Worm (Caenorhabditis elegans) whole organism, L4 larva: ENCODE results near the gene B0464.9.

Experiments used
- F26F4.8 ChIP-seq: fragments of 200-800 bp; sonication (Bioruptor generic); conservative IDR thresholded peaks from 2 replicates; pipeline ENCODE4 v1.3.6; 2022; ENCODE audit warnings: missing genetic modification characterization, missing compliant biosample characterization
- T20F7.1 ChIP-seq: fragments of 200-800 bp; sonication (Bioruptor generic); optimal IDR thresholded peaks from 2 replicates; lab custom pipeline; 2018; ENCODE audit warnings: mild to moderate bottlenecking, missing genetic modification characterization, missing compliant biosample characterization
- T26A8.4 ChIP-seq: fragments of 200-800 bp; sonication (Bioruptor generic); IDR thresholded peaks from 2 replicates; pipeline ENCODE4 v1.3.6; 2022; ENCODE audit warnings: missing genetic modification characterization, missing compliant biosample characterization
- ZK546.5 ChIP-seq, 2 experiments: sonication (generic microtip); optimal IDR thresholded peaks; 2 replicates each; lab custom pipeline; 2017; ENCODE audit warnings: missing biosample characterization in 2 of 2, missing genetic modification characterization in 2 of 2
- aha-1 ChIP-seq: fragments of 150-350 bp; peaks from one replicate; lab custom pipeline; 2014; ENCODE audit warnings: missing biosample characterization, missing genetic modification characterization
- arid-1 ChIP-seq: fragments of 200-800 bp; sonication (Bioruptor generic); conservative IDR thresholded peaks from 2 replicates; pipeline ENCODE4 v1.3.6; 2022; ENCODE audit warnings: missing genetic modification reagents, missing genetic modification characterization, missing compliant biosample characterization
- ceh-82 ChIP-seq: sonication (generic microtip); optimal IDR thresholded peaks from 2 replicates; lab custom pipeline; 2017; ENCODE audit warnings: missing biosample characterization, missing genetic modification characterization
- cey-2 ChIP-seq: sonication (generic microtip); optimal IDR thresholded peaks from 3 replicates; lab custom pipeline; 2017; ENCODE audit warnings: missing genetic modification characterization, mild to moderate bottlenecking, missing compliant biosample characterization, antibody characterized with exemption, borderline replicate concordance; ENCODE audit not compliant: insufficient read depth
- daf-8 ChIP-seq: fragments of 200-800 bp; sonication (Bioruptor generic); IDR thresholded peaks from 2 replicates; pipeline ENCODE4 v1.3.6; 2022; ENCODE audit warnings: missing genetic modification characterization, missing compliant biosample characterization
- duxl-1 ChIP-seq: sonication (generic microtip); optimal IDR thresholded peaks from 2 replicates; lab custom pipeline; 2016; ENCODE audit warnings: mild to moderate bottlenecking, missing genetic modification characterization, moderate library complexity, missing compliant biosample characterization; ENCODE audit not compliant: poor library complexity
- dve-1 ChIP-seq: sonication (generic microtip); optimal IDR thresholded peaks from 2 replicates; lab custom pipeline; 2017; ENCODE audit warnings: antibody characterized with exemption, mild to moderate bottlenecking, missing genetic modification characterization, missing compliant biosample characterization; ENCODE audit not compliant: insufficient read depth
- fkh-10 ChIP-seq: fragments of 150-350 bp; optimal IDR thresholded peaks from 2 replicates; lab custom pipeline; 2014; ENCODE audit warnings: missing biosample characterization, missing genetic modification reagents, missing genetic modification characterization
- fos-1 ChIP-seq: fragments of 150-350 bp; optimal IDR thresholded peaks from 2 replicates; lab custom pipeline; 2014; ENCODE audit warnings: missing biosample characterization, missing genetic modification characterization
- hif-1 ChIP-seq, 2 experiments: sonication (generic microtip); optimal IDR thresholded peaks; 2 replicates each; lab custom pipeline; 2016 to 2017; ENCODE audit warnings: missing compliant biosample characterization in 2 of 2, missing genetic modification characterization in 2 of 2, missing genetic modification reagents in 2 of 2, missing genotype in 2 of 2, mild to moderate bottlenecking in 1 of 2
- hlh-11 ChIP-seq: fragments of 200-800 bp; sonication (Bioruptor generic); optimal IDR thresholded peaks from 2 replicates; lab custom pipeline; 2018; ENCODE audit warnings: mild to moderate bottlenecking, missing genetic modification characterization, missing compliant biosample characterization
- hlh-30 ChIP-seq: sonication (generic microtip); optimal IDR thresholded peaks from 2 replicates; lab custom pipeline; 2017; ENCODE audit warnings: antibody characterized with exemption, mild to moderate bottlenecking, missing genetic modification characterization, missing compliant biosample characterization; ENCODE audit not compliant: insufficient read depth
- lin-1 ChIP-seq: fragments of 200-800 bp; sonication (Bioruptor generic); IDR thresholded peaks from 2 replicates; pipeline ENCODE4 v1.3.6; 2022; ENCODE audit warnings: missing genetic modification reagents, missing genetic modification characterization, missing compliant biosample characterization
- lin-29 ChIP-seq: fragments of 200-800 bp; sonication (Bioruptor generic); IDR thresholded peaks from 2 replicates; pipeline ENCODE4 v1.3.6; 2022; ENCODE audit warnings: missing genetic modification reagents, missing genetic modification characterization, missing compliant biosample characterization
- lir-3 ChIP-seq: sonication (generic microtip); optimal IDR thresholded peaks from 2 replicates; lab custom pipeline; 2016; ENCODE audit warnings: mild to moderate bottlenecking, missing genetic modification characterization, missing compliant biosample characterization
- lsy-2 ChIP-seq, 2 experiments: fragments of 150-350 bp in 1 of 2; sonication (generic microtip) in 1 of 2; optimal IDR thresholded peaks; 2 replicates each; lab custom pipeline; 2014 to 2017; ENCODE audit warnings: missing biosample characterization in 2 of 2, missing genetic modification characterization in 2 of 2
- madf-9 ChIP-seq: fragments of 200-800 bp; sonication (Bioruptor generic); conservative IDR thresholded peaks from 2 replicates; pipeline ENCODE4 v1.3.6; 2022; ENCODE audit warnings: missing genetic modification reagents, missing genetic modification characterization, missing compliant biosample characterization
- mep-1 ChIP-seq: fragments of 150-350 bp; sonication (generic microtip); optimal IDR thresholded peaks from 3 replicates; lab custom pipeline; 2014; ENCODE audit warnings: missing biosample characterization, missing genetic modification characterization
- mes-2 ChIP-seq: sonication (generic microtip); optimal IDR thresholded peaks from 2 replicates; lab custom pipeline; 2016; ENCODE audit warnings: missing genotype, mild to moderate bottlenecking, missing genetic modification characterization, missing compliant biosample characterization; ENCODE audit not compliant: poor library complexity, severe bottlenecking
- mxl-3 ChIP-seq: fragments of 200-800 bp; sonication (Bioruptor generic); optimal IDR thresholded peaks from 2 replicates; lab custom pipeline; 2018; ENCODE audit warnings: mild to moderate bottlenecking, missing genetic modification characterization, missing compliant biosample characterization
- nhr-48 ChIP-seq: sonication (generic microtip); optimal IDR thresholded peaks from 2 replicates; lab custom pipeline; 2016; ENCODE audit warnings: mild to moderate bottlenecking, missing genetic modification characterization, missing compliant biosample characterization
- nhr-6 ChIP-seq: fragments of 150-350 bp; optimal IDR thresholded peaks from 2 replicates; lab custom pipeline; 2014; ENCODE audit warnings: missing biosample characterization, missing genetic modification characterization
- pqm-1 ChIP-seq: sonication (generic microtip); optimal IDR thresholded peaks from 2 replicates; lab custom pipeline; 2017; ENCODE audit warnings: missing biosample characterization, missing genetic modification characterization
- skn-1 ChIP-seq: fragments of 150-350 bp; optimal IDR thresholded peaks from 2 replicates; lab custom pipeline; 2014; ENCODE audit warnings: missing biosample characterization, missing genetic modification characterization
- snpc-1.2 ChIP-seq: fragments of 200-800 bp; sonication (Bioruptor generic); IDR thresholded peaks from 2 replicates; pipeline ENCODE4 v1.3.6; 2022; ENCODE audit warnings: missing genetic modification reagents, missing genetic modification characterization, missing compliant biosample characterization
- snpc-4 ChIP-seq: fragments of 150-350 bp; optimal IDR thresholded peaks from 2 replicates; lab custom pipeline; 2014; ENCODE audit warnings: missing biosample characterization, missing genetic modification characterization
- unc-39 ChIP-seq: sonication (generic microtip); optimal IDR thresholded peaks from 2 replicates; lab custom pipeline; 2017; ENCODE audit warnings: missing biosample characterization, missing genetic modification characterization
- unc-62 ChIP-seq, 3 experiments: fragments of 150-350 bp in 1 of 3; sonication (generic microtip); optimal IDR thresholded peaks in 2 of 3; peaks in 1 of 3; 1 replicate in 1 of 3; 2 replicates in 2 of 3; lab custom pipeline; 2014 to 2017; ENCODE audit warnings: missing biosample characterization in 3 of 3, missing genetic modification characterization in 3 of 3, missing genetic modification reagents in 3 of 3, missing genotype in 1 of 3
- zfp-2 ChIP-seq: sonication (generic microtip); optimal IDR thresholded peaks from 2 replicates; lab custom pipeline; 2016; ENCODE audit warnings: mild to moderate bottlenecking, missing genetic modification characterization, missing compliant biosample characterization
- zfp-3 ChIP-seq: fragments of 200-800 bp; sonication (Bioruptor generic); conservative IDR thresholded peaks from 2 replicates; pipeline ENCODE4 v1.3.6; 2022; ENCODE audit warnings: missing genetic modification reagents, missing genetic modification characterization, missing compliant biosample characterization
- ztf-7 ChIP-seq: fragments of 150-350 bp; optimal IDR thresholded peaks from 2 replicates; lab custom pipeline; 2014; ENCODE audit warnings: missing biosample characterization, missing genetic modification characterization

B0464.9 gene

DNA sequence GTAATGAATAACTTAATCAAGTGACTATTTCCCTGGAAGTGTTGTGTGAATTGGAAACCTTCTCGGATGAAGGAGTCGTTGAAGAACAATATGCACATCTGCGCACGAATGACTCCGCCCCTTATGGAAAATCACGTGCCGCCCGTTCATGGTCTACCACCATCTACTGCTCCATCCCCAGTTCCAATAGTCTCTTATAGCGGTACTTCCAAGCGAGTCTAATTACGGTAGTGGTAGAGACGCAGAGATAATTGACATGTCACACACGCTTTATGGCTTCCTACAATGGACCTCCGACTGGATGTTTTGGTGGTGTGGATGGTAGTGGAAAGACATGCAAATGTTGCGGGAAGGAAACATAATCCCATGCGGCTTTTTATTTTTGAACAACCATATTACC lies 14.6 kb upstream of the B0464.9 start:
- TF ChIP-seq hif-1 (tag; optimal IDR thresholded peaks at IDR 0.05; lab: Kevin White, UChicago) (no peak), zfp-2 (no peak), ZK546.5 (tag; optimal IDR thresholded peaks at IDR 0.05; lab: Kevin White, UChicago) (no peak), fkh-10 (GFP tag; lab: Kevin White, UChicago) (no peak), duxl-1 (tag; lab: Kevin White, UChicago) (no peak), unc-62 (GFP tag; optimal IDR thresholded peaks at IDR 0.05 in 1 of 2; lab: Kevin White, UChicago) (peak in 1 of 2 experiments; percentile 84), unc-62 (tag; optimal IDR thresholded peaks at IDR 0.05; lab: Kevin White, UChicago) (no peak), aha-1 (tag; lab: Kevin White, UChicago) (no peak), lsy-2 (tag; optimal IDR thresholded peaks at IDR 0.05; lab: Kevin White, UChicago) (peak in 1 of 2 experiments; percentile 37), mxl-3 (GFP tag; lab: Kevin White, UChicago) (peak; percentile 12), T26A8.4 (GFP tag; lab: Robert Waterston, UW) (0 out of 2 replicates have a peak, but pooled peaks have one; percentile 27), lir-3 (no peak), T20F7.1 (no peak), unc-39 (tag; lab: Kevin White, UChicago) (no peak), mes-2 (peak; percentile 17), daf-8 (GFP tag; lab: Robert Waterston, UW) (no peak), hlh-11 (tag; lab: Kevin White, UChicago) (peak; percentile 1), arid-1 (no peak), skn-1 (tag; lab: Kevin White, UChicago) (no peak), fos-1 (no peak), lin-1 (no peak), ztf-7 (tag; lab: Kevin White, UChicago) (no peak), ceh-82 (tag; lab: Kevin White, UChicago) (no peak), hlh-30 (peak; percentile 41)

DNA sequence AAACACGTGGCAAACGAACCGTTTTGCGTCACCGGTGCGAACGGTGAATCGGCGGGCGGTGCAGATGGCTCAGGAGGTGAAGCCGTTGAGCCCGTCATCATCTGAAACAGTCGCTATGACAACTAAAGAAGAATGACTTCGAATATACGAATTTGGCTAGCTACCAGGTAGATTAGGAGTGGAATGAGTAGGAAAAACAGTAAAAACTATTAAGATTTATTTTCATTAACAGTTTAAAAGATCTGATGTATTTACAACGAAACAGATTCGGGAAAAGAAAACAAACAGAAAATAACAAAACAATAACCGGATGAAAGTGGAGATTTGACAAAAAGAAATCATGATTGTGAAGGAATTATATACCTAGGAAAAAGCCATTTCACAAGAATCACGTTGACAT lies 11.6 kb upstream of the B0464.9 start, which contains the start of gene F54C8.7:
Gene F54C8.7, minus strand, starts transcription at position 101 of the 400 bp plus-strand sequence.
- TF ChIP-seq zfp-3 (GFP tag; lab: Robert Waterston, UW) (no peak), snpc-4 (tag; lab: Kevin White, UChicago) (no peak), cey-2 (tag; lab: Kevin White, UChicago) (no peak), pqm-1 (tag; lab: Kevin White, UChicago) (no peak), dve-1 (tag; lab: Kevin White, UChicago) (no peak), mep-1 (tag; lab: Kevin White, UChicago) (no peak), snpc-1.2 (no peak), madf-9 (GFP tag; lab: Robert Waterston, UW) (no peak), F26F4.8 (no peak)
- TF ChIP-seq, all 104 proteins: peak for 0

DNA sequence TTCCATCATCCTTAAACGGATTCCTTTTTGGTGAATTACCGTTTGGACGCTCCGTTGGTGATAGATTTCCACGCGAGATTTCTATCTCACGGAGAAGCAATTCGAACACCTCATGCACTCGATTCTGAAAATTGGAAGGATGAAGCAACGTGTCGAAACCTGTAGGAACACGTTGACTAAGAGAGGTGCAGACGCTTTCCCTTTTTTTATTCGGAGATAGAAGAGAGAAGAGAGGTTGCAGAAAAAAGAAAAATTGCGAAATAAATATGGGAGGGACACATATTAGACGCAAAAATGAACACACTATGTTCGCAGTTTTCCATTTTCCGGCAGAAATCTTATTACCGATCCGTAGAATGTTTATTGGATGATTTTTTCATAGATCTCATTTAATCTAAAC lies 10.8 kb upstream of the B0464.9 start:
- TF ChIP-seq mxl-3 (GFP tag; lab: Kevin White, UChicago) (peak; percentile 93), hlh-11 (tag; lab: Kevin White, UChicago) (peak; percentile 22), nhr-6 (tag; lab: Kevin White, UChicago) (no peak), mes-2 (peak; percentile 17), nhr-48 (tag; lab: Kevin White, UChicago) (peak; percentile 52), lin-29 (GFP tag; lab: Robert Waterston, UW) (no peak), cey-2 (tag; lab: Kevin White, UChicago) (peak; percentile 4), lsy-2 (tag; optimal IDR thresholded peaks at IDR 0.05; lab: Kevin White, UChicago) (peak in 1 of 2 experiments; percentile 12)
